Fruit fly (Drosophila melanogaster) S2 (cell line): Measurements from ENCODE around the gene CG45218.

ENCODE experiments used
- CG8478 ChIP-seq: fragments of >200 bp; optimal IDR thresholded peaks from 2 replicates; lab custom pipeline; 2018
- CTCF ChIP-seq, 2 experiments: fragments of >200 bp; optimal IDR thresholded peaks; 2 replicates each; lab custom pipeline; 2018

dm6 chr3R:15293005-15293877 is 2.6 kb upstream of the CG45218 start:
- TF ChIP-seq CG8478 (lab: Kevin White, UChicago), result no peak
- TF ChIP-seq CTCF (optimal IDR thresholded peaks at IDR 0.05; lab: Kevin White, UChicago), result no peak
